Worm (Caenorhabditis elegans): ENCODE results near the gene apy-1.

The apy-1 gene

ce11 chrX:7548158-7548557 is 21.4 kb downstream of the apy-1 start, which contains the start of gene F46C8.1:
F46C8.1 (plus strand) TSS chrX:7548458.
- TF ChIP-seq lin-32 (GFP tag; optimal IDR thresholded peaks at IDR 0.05) (no peak), nhr-12 (tag; optimal IDR thresholded peaks at IDR 0.05) (no peak), nhr-237 (tag; optimal IDR thresholded peaks at IDR 0.05) (no peak), lsy-2 (tag; optimal IDR thresholded peaks at IDR 0.05) (no peak), ces-1 (GFP tag; optimal IDR thresholded peaks at IDR 0.05) (no peak), nhr-76 (tag; optimal IDR thresholded peaks at IDR 0.05) (no peak), nhr-2 (tag; optimal IDR thresholded peaks at IDR 0.05) (no peak), flh-1 (GFP tag; optimal IDR thresholded peaks at IDR 0.05) (no peak), zip-8 (tag; optimal IDR thresholded peaks at IDR 0.05) (no peak), lin-13 (tag; optimal IDR thresholded peaks at IDR 0.05) (no peak), elt-3 (tag; optimal IDR thresholded peaks at IDR 0.05) (no peak)

ce11 chrX:7547696-7548095 is 21.8 kb downstream of the apy-1 start:
- TF ChIP-seq flh-1 (GFP tag; optimal IDR thresholded peaks at IDR 0.05) (no peak), snpc-4 (tag; optimal IDR thresholded peaks at IDR 0.05) (no peak), drap-1 (GFP tag; optimal IDR thresholded peaks at IDR 0.05) (no peak), nhr-237 (tag; optimal IDR thresholded peaks at IDR 0.05) (no peak), blmp-1 (tag; optimal IDR thresholded peaks at IDR 0.05) (no peak), elt-1 (tag; optimal IDR thresholded peaks at IDR 0.05; ENCODE audit: borderline replicate concordance, insufficient read depth) (no peak), unc-62 (GFP tag; optimal IDR thresholded peaks at IDR 0.05) (no peak), lsy-2 (tag; optimal IDR thresholded peaks at IDR 0.05) (no peak), ceh-39 (tag; optimal IDR thresholded peaks at IDR 0.05) (no peak), lin-13 (tag; optimal IDR thresholded peaks at IDR 0.05) (no peak), nhr-28 (tag; optimal IDR thresholded peaks at IDR 0.05) (no peak), ztf-11 (tag; optimal IDR thresholded peaks at IDR 0.05) (no peak), lin-32 (GFP tag; optimal IDR thresholded peaks at IDR 0.05) (no peak)

ce11 chrX:7546509-7546908 is 23.0 kb downstream of the apy-1 start, which contains the start of gene col-174:
col-174 (plus strand) TSS chrX:7546809.
- TF ChIP-seq ham-2 (GFP tag; optimal IDR thresholded peaks at IDR 0.05) (peak; percentile 12), sem-2 (GFP tag; optimal IDR thresholded peaks at IDR 0.05) (no peak), elt-3 (tag; optimal IDR thresholded peaks at IDR 0.05) (no peak), blmp-1 (tag; optimal IDR thresholded peaks at IDR 0.05) (no peak)

ce11 chrX:7541078-7541477 is 28.4 kb downstream of the apy-1 start:
- TF ChIP-seq ceh-83 (GFP tag; optimal IDR thresholded peaks at IDR 0.05) (no peak), nhr-28 (tag; optimal IDR thresholded peaks at IDR 0.05) (no peak)

ce11 chrX:7540033-7540432 is 29.5 kb downstream of the apy-1 start, which contains the start of gene glb-16:
glb-16 (minus strand) TSS chrX:7540133.
- TF ChIP-seq ham-2 (GFP tag; optimal IDR thresholded peaks at IDR 0.05) (no peak), zip-8 (tag; optimal IDR thresholded peaks at IDR 0.05) (no peak), sptf-1 (tag; optimal IDR thresholded peaks at IDR 0.05) (no peak), ceh-43 (GFP tag; optimal IDR thresholded peaks at IDR 0.05) (no peak), unc-62 (GFP tag; optimal IDR thresholded peaks at IDR 0.05) (no peak), ceh-39 (tag; optimal IDR thresholded peaks at IDR 0.05) (no peak), hlh-1 (tag; optimal IDR thresholded peaks at IDR 0.05) (no peak), pha-4 (tag; optimal IDR thresholded peaks at IDR 0.05) (no peak), snpc-4 (tag; optimal IDR thresholded peaks at IDR 0.05) (no peak), lin-13 (tag; optimal IDR thresholded peaks at IDR 0.05) (no peak), nhr-2 (tag; optimal IDR thresholded peaks at IDR 0.05) (no peak), sem-2 (GFP tag; optimal IDR thresholded peaks at IDR 0.05) (no peak), blmp-1 (tag; optimal IDR thresholded peaks at IDR 0.05) (no peak), nhr-12 (tag; optimal IDR thresholded peaks at IDR 0.05) (no peak), cnd-1 (tag; optimal IDR thresholded peaks at IDR 0.05) (no peak), nhr-237 (tag; optimal IDR thresholded peaks at IDR 0.05) (no peak), drap-1 (GFP tag; optimal IDR thresholded peaks at IDR 0.05) (no peak), nhr-28 (tag; optimal IDR thresholded peaks at IDR 0.05) (no peak), lsy-2 (tag; optimal IDR thresholded peaks at IDR 0.05) (no peak)

ce11 chrX:7537742-7538268 is 31.7 kb downstream of the apy-1 start, which contains the start of gene dpy-7:
dpy-7 (minus strand) TSS chrX:7537792.
- TF ChIP-seq cnd-1 (tag; optimal IDR thresholded peaks at IDR 0.05) = no peak
- no peak for TF ChIP-seq ztf-11 (tag; optimal IDR thresholded peaks at IDR 0.05)
- no peak for TF ChIP-seq ceh-43 (GFP tag; optimal IDR thresholded peaks at IDR 0.05)
- peak; percentile 18 for TF ChIP-seq ham-2 (GFP tag; optimal IDR thresholded peaks at IDR 0.05)
- TF ChIP-seq elt-1 (tag; optimal IDR thresholded peaks at IDR 0.05; ENCODE audit: borderline replicate concordance, insufficient read depth) = peak; percentile 86
